Fruit fly (Drosophila melanogaster): ENCODE measurements around the gene CG15743.

CG15743 gene

DNA sequence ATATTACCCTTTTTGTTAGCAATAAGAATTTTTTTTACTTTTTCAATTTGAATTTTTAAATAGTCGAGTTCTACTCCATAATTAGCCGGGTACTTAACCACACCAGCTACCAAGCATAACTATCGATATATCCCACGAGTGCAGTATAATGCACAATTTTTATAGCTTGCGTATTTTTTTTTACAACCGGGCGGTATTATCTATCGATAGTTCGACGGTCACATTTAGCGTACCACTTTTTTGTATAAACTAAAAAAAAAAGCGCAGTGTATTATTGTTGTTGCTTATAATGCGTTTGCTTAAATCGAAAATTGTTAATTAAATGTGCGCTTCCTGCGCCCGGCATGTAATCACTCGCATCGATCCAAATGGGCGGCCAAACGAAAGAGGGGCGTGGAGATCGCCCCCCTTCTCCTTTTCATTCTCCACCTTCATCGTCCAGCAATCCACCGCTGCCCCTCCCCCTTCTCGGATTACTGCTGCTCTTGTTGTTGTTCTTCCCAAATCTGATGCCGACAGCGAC is 2.4 kb downstream of the CG15743 start, which contains the start of gene Remo (continued):
- TF ChIP-seq pum (GFP tag; optimal IDR thresholded peaks at IDR 0.05) (no peak), fd96Cb (tag; optimal IDR thresholded peaks at IDR 0.05) (no peak), Abd-B (GFP tag; optimal IDR thresholded peaks at IDR 0.05) (peak; percentile 92), NC2β (GFP tag; optimal IDR thresholded peaks at IDR 0.05) (no peak), dysf (GFP tag; IDR thresholded peaks at IDR 0.05) (no peak), Bteb2 (GFP tag; optimal IDR thresholded peaks at IDR 0.05) (no peak), ase (GFP tag; IDR thresholded peaks at IDR 0.05) (no peak), CG9817 (tag; optimal IDR thresholded peaks at IDR 0.05) (no peak), cato (GFP tag; optimal IDR thresholded peaks at IDR 0.05; ENCODE audit: borderline replicate concordance) (no peak), HLH3B (GFP tag; IDR thresholded peaks at IDR 0.05) (no peak), Atf6 (GFP tag; IDR thresholded peaks at IDR 0.05) (no peak), Nf-YC (tag; optimal IDR thresholded peaks at IDR 0.05) (peak; percentile 24), ranshi (GFP tag; IDR thresholded peaks at IDR 0.05) (no peak), Dip2 (GFP tag; IDR thresholded peaks at IDR 0.05) (no peak), nerfin-2 (GFP tag; IDR thresholded peaks at IDR 0.05; ENCODE audit: partially characterized antibody) (no peak), D19B (GFP tag; optimal IDR thresholded peaks at IDR 0.05) (no peak), aop (GFP tag; IDR thresholded peaks at IDR 0.05) (no peak), CG18619 (GFP tag; optimal IDR thresholded peaks at IDR 0.05) (no peak), CG32532 (GFP tag; IDR thresholded peaks at IDR 0.05) (no peak), CG17186 (GFP tag; optimal IDR thresholded peaks at IDR 0.05) (peak; percentile 62), salm (tag; optimal IDR thresholded peaks at IDR 0.05) (no peak), tin (GFP tag; optimal IDR thresholded peaks at IDR 0.05) (no peak), Dip3 (GFP tag; optimal IDR thresholded peaks at IDR 0.05) (no peak), MTF-1 (GFP tag; optimal IDR thresholded peaks at IDR 0.05; ENCODE audit: borderline replicate concordance) (no peak), CG2129 (GFP tag; IDR thresholded peaks at IDR 0.05; ENCODE audit: partially characterized antibody) (peak; percentile 31; the same call in 1 of the 2 replicates), gem (tag; optimal IDR thresholded peaks at IDR 0.05) (no peak), Antp (GFP tag; optimal IDR thresholded peaks at IDR 0.05) (no peak), sr (GFP tag; IDR thresholded peaks at IDR 0.05) (no peak), fru (optimal IDR thresholded peaks at IDR 0.05) (no peak), stc (GFP tag; IDR thresholded peaks at IDR 0.05) (no peak), CG14860 (GFP tag; IDR thresholded peaks at IDR 0.05; ENCODE audit: partially characterized antibody) (0 out of 3 replicates have a peak, but pooled peaks have one; percentile 52), CG30431 (GFP tag; optimal IDR thresholded peaks at IDR 0.05) (no peak), Meics (GFP tag; optimal IDR thresholded peaks at IDR 0.05) (no peak), ERR (GFP tag; optimal IDR thresholded peaks at IDR 0.05) (no peak), chinmo (GFP tag; IDR thresholded peaks at IDR 0.05; ENCODE audit: partially characterized antibody) (peak; percentile 84; the same call in 3 of the 4 replicates), CG10431 (GFP tag; optimal IDR thresholded peaks at IDR 0.05) (no peak), sd (tag; optimal IDR thresholded peaks at IDR 0.05) (peak; percentile 15), CG1603 (tag; optimal IDR thresholded peaks at IDR 0.05) (no peak), sqz (GFP tag; optimal IDR thresholded peaks at IDR 0.05) (peak; percentile 78), al (GFP tag; IDR thresholded peaks at IDR 0.05) (no peak), chif (GFP tag; optimal IDR thresholded peaks at IDR 0.05) (no peak), Hr39 (optimal IDR thresholded peaks at IDR 0.05) (no peak), CG30020 (tag; optimal IDR thresholded peaks at IDR 0.05) (no peak), CG16779 (GFP tag; IDR thresholded peaks at IDR 0.05) (no peak), knrl (GFP tag; IDR thresholded peaks at IDR 0.05; ENCODE audit: partially characterized antibody) (peak; percentile 79), CG16813 (GFP tag; IDR thresholded peaks at IDR 0.05; ENCODE audit: partially characterized antibody) (peak; percentile 79), pfk (GFP tag; optimal IDR thresholded peaks at IDR 0.05) (no peak), run (tag; optimal IDR thresholded peaks at IDR 0.05) (no peak), fd102C (GFP tag; optimal IDR thresholded peaks at IDR 0.05) (no peak), chn (GFP tag; optimal IDR thresholded peaks at IDR 0.05) (no peak), ab (GFP tag; optimal IDR thresholded peaks at IDR 0.05) (no peak)

Data from whole organism, embryonic.